Fruit fly (Drosophila melanogaster): ENCODE results near the gene Akap200.
A peak's percentile ranks its signal among the peaks of the same experiment; 100 is the strongest.

Akap200 gene

DNA sequence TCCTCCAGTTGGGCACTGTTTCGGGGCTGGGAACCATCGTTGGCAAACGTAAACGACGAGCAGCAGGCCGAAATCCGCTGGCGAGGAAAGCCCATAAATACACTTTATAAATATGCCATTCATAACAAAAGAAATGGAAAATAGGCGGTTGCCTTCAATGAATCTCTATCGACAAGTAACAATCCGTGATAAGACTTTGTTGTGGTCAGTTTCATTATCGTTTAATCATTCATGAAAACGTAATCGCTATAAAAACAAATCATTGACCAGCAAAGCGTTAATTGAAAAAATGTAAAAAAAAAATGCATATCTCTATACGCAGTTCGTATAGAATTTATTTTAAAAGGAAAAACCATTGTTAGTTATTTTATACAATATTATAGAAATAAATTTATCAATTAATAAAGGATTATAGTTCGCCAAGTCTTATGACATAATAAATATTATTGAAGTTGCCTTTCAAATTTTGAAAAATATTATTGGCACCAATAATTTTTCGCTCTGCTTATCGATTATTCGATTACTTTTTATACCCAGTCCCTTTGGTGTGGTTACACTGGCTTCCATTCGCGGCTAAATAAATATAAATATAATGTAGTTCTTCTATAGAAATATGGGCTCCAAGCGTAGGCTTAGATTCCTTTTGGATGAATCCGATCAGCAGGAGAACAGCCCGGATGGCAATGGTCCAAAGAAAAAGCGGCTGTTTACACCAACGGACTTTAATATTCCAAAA, 15.5 kb upstream of the Akap200 start, which contains the start of gene CG31898 (continued):
- TF ChIP-seq oc (tag; optimal IDR thresholded peaks at IDR 0.05) = no peak
- no peak for TF ChIP-seq CG4820 (GFP tag; optimal IDR thresholded peaks at IDR 0.05)
- no peak for TF ChIP-seq CG10274 (GFP tag; optimal IDR thresholded peaks at IDR 0.05)
- no peak for TF ChIP-seq CG3726 (GFP tag; IDR thresholded peaks at IDR 0.05)
- TF ChIP-seq CG11560 (tag; IDR thresholded peaks at IDR 0.05) = peak; percentile 96
- peak; percentile 64 for TF ChIP-seq MBD-R2 (GFP tag; IDR thresholded peaks at IDR 0.05)
- TF ChIP-seq gsb (GFP tag; IDR thresholded peaks at IDR 0.05) = no peak
- no peak for TF ChIP-seq ap (GFP tag; IDR thresholded peaks at IDR 0.05)
- no peak for TF ChIP-seq CG17385 (GFP tag; optimal IDR thresholded peaks at IDR 0.05)
- no peak for TF ChIP-seq ftz-f1 (GFP tag; optimal IDR thresholded peaks at IDR 0.05)
- no peak for TF ChIP-seq Lpt (GFP tag; optimal IDR thresholded peaks at IDR 0.05)
- no peak for TF ChIP-seq pnt (GFP tag; optimal IDR thresholded peaks at IDR 0.05)
- TF ChIP-seq CG10431 (GFP tag; optimal IDR thresholded peaks at IDR 0.05) = no peak
- TF ChIP-seq CG7271 (tag; optimal IDR thresholded peaks at IDR 0.05) = no peak
- no peak for TF ChIP-seq az2 (GFP tag; optimal IDR thresholded peaks at IDR 0.05)
- peak; percentile 94 for TF ChIP-seq Dp (GFP tag; optimal IDR thresholded peaks at IDR 0.05)
- 0 out of 2 replicates have a peak, but pooled peaks have one; percentile 26 for TF ChIP-seq unc-4 (GFP tag; IDR thresholded peaks at IDR 0.05; ENCODE audit: partially characterized antibody)
- peak; percentile 58 for TF ChIP-seq stwl (tag; optimal IDR thresholded peaks at IDR 0.05)
- peak; percentile 47 for TF ChIP-seq lbe (GFP tag; optimal IDR thresholded peaks at IDR 0.05)
- TF ChIP-seq danr (GFP tag; IDR thresholded peaks at IDR 0.05) = no peak
- no peak for TF ChIP-seq sug (tag; optimal IDR thresholded peaks at IDR 0.05)
- no peak for TF ChIP-seq YL-1 (GFP tag; optimal IDR thresholded peaks at IDR 0.05)
- no peak for TF ChIP-seq tap (tag; optimal IDR thresholded peaks at IDR 0.05)
- TF ChIP-seq CG9727 (GFP tag; optimal IDR thresholded peaks at IDR 0.05) = no peak
- no peak for TF ChIP-seq Xbp1 (GFP tag; optimal IDR thresholded peaks at IDR 0.05)
- no peak for TF ChIP-seq Hmr (GFP tag; optimal IDR thresholded peaks at IDR 0.05)
- no peak for TF ChIP-seq CG17568 (GFP tag; optimal IDR thresholded peaks at IDR 0.05)
- TF ChIP-seq CG3163 (GFP tag; optimal IDR thresholded peaks at IDR 0.05) = no peak
- no peak for TF ChIP-seq HmgD (GFP tag; optimal IDR thresholded peaks at IDR 0.05)
- no peak for TF ChIP-seq rib (GFP tag; IDR thresholded peaks at IDR 0.05)
- no peak for TF ChIP-seq CG11723 (GFP tag; optimal IDR thresholded peaks at IDR 0.05)
- no peak for TF ChIP-seq CG7372 (GFP tag; IDR thresholded peaks at IDR 0.05)
- TF ChIP-seq trem (tag; optimal IDR thresholded peaks at IDR 0.05) = peak; percentile 21
- no peak for TF ChIP-seq CG10321 (GFP tag; IDR thresholded peaks at IDR 0.05)
- no peak for TF ChIP-seq CG10543 (GFP tag; optimal IDR thresholded peaks at IDR 0.05)
- no peak for TF ChIP-seq dmrt99B (tag; optimal IDR thresholded peaks at IDR 0.05)
- TF ChIP-seq z (GFP tag; IDR thresholded peaks at IDR 0.05) = no peak
- TF ChIP-seq Optix (GFP tag; IDR thresholded peaks at IDR 0.05) = no peak
- TF ChIP-seq CG2116 (GFP tag; optimal IDR thresholded peaks at IDR 0.05) = peak; percentile 76
- TF ChIP-seq CG11456 (GFP tag; IDR thresholded peaks at IDR 0.05) = no peak
- TF ChIP-seq CG7928 (GFP tag; optimal IDR thresholded peaks at IDR 0.05) = no peak
- TF ChIP-seq gfzf (GFP tag; optimal IDR thresholded peaks at IDR 0.05) = no peak
- TF ChIP-seq CG10147 (GFP tag; optimal IDR thresholded peaks at IDR 0.05) = no peak
- TF ChIP-seq Doc2 (GFP tag; IDR thresholded peaks at IDR 0.05) = no peak
- TF ChIP-seq Dll (GFP tag; IDR thresholded peaks at IDR 0.05; ENCODE audit: partially characterized antibody) = peak; percentile 52; the same call in 2 of the 4 replicates
- no peak for TF ChIP-seq CG18262 (tag; optimal IDR thresholded peaks at IDR 0.05)
- no peak; the same call in 1 of the 2 replicates for TF ChIP-seq Bgb (GFP tag; IDR thresholded peaks at IDR 0.05; ENCODE audit: partially characterized antibody)
- no peak for TF ChIP-seq CG2678 (tag; optimal IDR thresholded peaks at IDR 0.05)
- no peak for TF ChIP-seq CG5180 (GFP tag; optimal IDR thresholded peaks at IDR 0.05)
- no peak for TF ChIP-seq CG12104 (GFP tag; optimal IDR thresholded peaks at IDR 0.05)

Measured in whole organism, embryonic.